Worm (Caenorhabditis elegans) whole organism, early embryonic: ENCODE results near the gene aqp-7.

Experiments used
- F13C5.2 ChIP-seq: sonication (generic microtip); optimal IDR thresholded peaks from 2 replicates; lab custom pipeline; 2017; ENCODE audit warnings: mild to moderate bottlenecking, missing genetic modification characterization, inconsistent platforms, missing compliant biosample characterization
- aly-1 ChIP-seq: sonication (generic microtip); optimal IDR thresholded peaks from 2 replicates; lab custom pipeline; 2016; ENCODE audit warnings: missing genetic modification characterization, missing compliant biosample characterization
- ama-1 ChIP-seq: fragments of 150-350 bp; optimal IDR thresholded peaks from 2 replicates; lab custom pipeline; 2014
- ceh-13 ChIP-seq: fragments of 200-800 bp; sonication (Bioruptor generic); optimal IDR thresholded peaks from 2 replicates; lab custom pipeline; 2018; ENCODE audit warnings: mild to moderate bottlenecking, missing genetic modification characterization, missing compliant biosample characterization
- ets-7 ChIP-seq: sonication (generic microtip); optimal IDR thresholded peaks from 2 replicates; lab custom pipeline; 2016; ENCODE audit warnings: missing genotype, missing genetic modification characterization, missing compliant biosample characterization
- flt-1 ChIP-seq: fragments of 200-800 bp; sonication (Bioruptor generic); IDR thresholded peaks from 2 replicates; pipeline ENCODE4 v1.3.6; 2022; ENCODE audit warnings: missing genetic modification characterization, missing compliant biosample characterization
- hmg-4 ChIP-seq: fragments of 200-800 bp; sonication (Bioruptor generic); optimal IDR thresholded peaks from 2 replicates; lab custom pipeline; 2018; ENCODE audit warnings: mild to moderate bottlenecking, missing genetic modification characterization, missing compliant biosample characterization
- sea-1 ChIP-seq: fragments of 200-800 bp; sonication (Bioruptor generic); conservative IDR thresholded peaks from 2 replicates; pipeline ENCODE4 v1.3.6; 2022; ENCODE audit warnings: missing genetic modification characterization, missing compliant biosample characterization
- tbx-11 ChIP-seq: fragments of 200-800 bp; sonication (Bioruptor generic); IDR thresholded peaks from 2 replicates; pipeline ENCODE4 v1.3.6; 2022; ENCODE audit warnings: missing genetic modification characterization, missing compliant biosample characterization
- tra-4 ChIP-seq: sonication (generic microtip); optimal IDR thresholded peaks from 2 replicates; lab custom pipeline; 2017; ENCODE audit warnings: missing genetic modification characterization, missing compliant biosample characterization

DNA sequence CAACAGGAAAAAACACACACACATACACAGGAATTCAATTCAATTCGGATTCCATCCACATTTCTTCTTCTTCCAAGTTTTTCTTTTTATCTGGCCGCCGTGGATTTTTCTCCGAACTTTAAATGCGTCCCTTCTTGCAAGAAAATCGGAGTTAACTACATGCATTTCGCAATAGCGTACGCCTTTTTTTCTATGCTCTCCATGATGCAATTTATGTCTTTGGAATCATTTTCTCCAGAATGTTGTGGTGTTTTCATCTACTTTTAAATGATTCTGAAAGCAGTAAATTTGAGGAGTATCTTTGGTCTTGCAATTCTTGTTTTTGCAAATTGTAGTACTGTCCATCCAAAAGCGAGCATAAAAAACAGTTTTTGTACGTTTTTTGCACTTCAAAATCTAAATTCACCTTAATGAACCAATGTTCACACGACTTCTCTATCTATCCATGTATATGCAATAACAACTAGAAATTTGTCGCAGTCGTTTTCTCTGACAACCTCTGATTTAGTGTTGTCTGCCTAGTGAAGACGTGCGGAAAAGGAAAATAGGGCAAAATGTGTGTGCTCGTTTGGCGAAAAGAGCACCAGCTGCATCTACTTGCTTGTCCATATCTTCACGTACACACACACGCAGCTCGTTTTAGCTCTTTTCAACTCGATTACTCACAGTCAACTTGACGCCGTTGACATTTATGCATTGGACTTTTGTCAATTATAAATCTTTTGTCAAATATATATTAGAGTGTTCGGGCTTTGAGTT is 2.4 kb upstream of the aqp-7 start:
- TF ChIP-seq ama-1 (lab: Kevin White, UChicago) (no peak), tra-4 (tag; lab: Kevin White, UChicago) (no peak), hmg-4 (GFP tag; lab: Kevin White, UChicago) (no peak), F13C5.2 (tag; lab: Kevin White, UChicago) (no peak), sea-1 (GFP tag; lab: Robert Waterston, UW) (no peak), tbx-11 (no peak), ceh-13 (GFP tag; lab: Kevin White, UChicago) (no peak), ets-7 (tag; lab: Kevin White, UChicago) (no peak), aly-1 (tag; lab: Kevin White, UChicago) (no peak), flt-1 (GFP tag; lab: Robert Waterston, UW) (no peak)
